Fruit fly (Drosophila melanogaster) whole organism, pupa: ENCODE measurements around the gene CG13314.

Source experiments
- CG10348 ChIP-seq: fragments of 200-800 bp; sonication (Bioruptor generic); IDR thresholded peaks from 2 replicates; pipeline ENCODE4 v1.3.6; 2022; ENCODE audit warnings: missing biosample characterization, missing genetic modification characterization
- CG12605 ChIP-seq: fragments of 200-800 bp; sonication (Bioruptor generic); IDR thresholded peaks from 2 replicates; pipeline ENCODE4 v1.3.6; 2022; ENCODE audit warnings: missing biosample characterization, missing genetic modification characterization
- CG14655 ChIP-seq: fragments of 200-800 bp; sonication (Bioruptor generic); optimal IDR thresholded peaks from 3 replicates; lab custom pipeline; 2017; ENCODE audit warnings: mild to moderate bottlenecking, missing biosample characterization, missing genetic modification reagents, missing genetic modification characterization
- CG15710 ChIP-seq: fragments of 200-800 bp; sonication (Bioruptor generic); optimal IDR thresholded peaks from 2 replicates; lab custom pipeline; 2018; ENCODE audit warnings: missing biosample characterization, mild to moderate bottlenecking, missing genetic modification characterization, moderate library complexity
- CG17806 ChIP-seq: fragments of 200-800 bp; sonication (Bioruptor generic); optimal IDR thresholded peaks from 2 replicates; lab custom pipeline; 2018; ENCODE audit warnings: missing biosample characterization, mild to moderate bottlenecking, missing genetic modification characterization, moderate library complexity
- CG32121 ChIP-seq: fragments of 200-800 bp; sonication (Bioruptor generic); IDR thresholded peaks from 2 replicates; pipeline ENCODE4 v1.3.6; 2022; ENCODE audit warnings: missing biosample characterization, missing genetic modification characterization
- CG34367 ChIP-seq: fragments of 200-800 bp; sonication (Bioruptor generic); optimal IDR thresholded peaks from 2 replicates; lab custom pipeline; 2018; ENCODE audit warnings: missing biosample characterization, mild to moderate bottlenecking, missing genetic modification characterization
- CG4496 ChIP-seq: fragments of 200-800 bp; sonication (Bioruptor generic); IDR thresholded peaks from 3 replicates; pipeline ENCODE4 v1.3.6; 2022; ENCODE audit warnings: missing biosample characterization, missing genetic modification characterization
- CG8159 ChIP-seq: fragments of 200-800 bp; sonication (Bioruptor generic); optimal IDR thresholded peaks from 3 replicates; lab custom pipeline; 2018; ENCODE audit warnings: missing biosample characterization, mild to moderate bottlenecking, missing genetic modification characterization, moderate library complexity
- CG8301 ChIP-seq: fragments of 200-800 bp; sonication (Bioruptor generic); optimal IDR thresholded peaks from 2 replicates; lab custom pipeline; 2018; ENCODE audit warnings: missing biosample characterization, mild to moderate bottlenecking, missing genetic modification characterization
- CG9948 ChIP-seq: fragments of 200-800 bp; sonication (Bioruptor generic); optimal IDR thresholded peaks from 2 replicates; lab custom pipeline; 2018; ENCODE audit warnings: missing biosample characterization, mild to moderate bottlenecking, missing genetic modification characterization, moderate library complexity
- D1 ChIP-seq: fragments of 200-800 bp; sonication (Bioruptor generic); optimal IDR thresholded peaks from 2 replicates; lab custom pipeline; 2018; ENCODE audit warnings: missing biosample characterization, mild to moderate bottlenecking, missing genetic modification characterization, moderate library complexity
- EcR ChIP-seq: fragments of 200-800 bp; sonication (Bioruptor generic); optimal IDR thresholded peaks from 3 replicates; lab custom pipeline; 2019; ENCODE audit warnings: missing biosample characterization, missing genetic modification characterization, mild to moderate bottlenecking, moderate library complexity, missing genetic modification reagents
- Ets98B ChIP-seq: fragments of 200-800 bp; sonication (Bioruptor generic); IDR thresholded peaks from 2 replicates; pipeline ENCODE4 v1.3.6; 2022; ENCODE audit warnings: missing biosample characterization, missing genetic modification characterization
- Pif1A ChIP-seq: fragments of 200-800 bp; sonication (Bioruptor generic); optimal IDR thresholded peaks from 3 replicates; lab custom pipeline; 2016; ENCODE audit warnings: missing biosample characterization, missing genetic modification characterization
- Pif1B ChIP-seq: fragments of 200-800 bp; sonication (Bioruptor generic); optimal IDR thresholded peaks from 3 replicates; lab custom pipeline; 2016; ENCODE audit warnings: missing biosample characterization, missing genetic modification characterization
- Snoo ChIP-seq: fragments of 200-800 bp; sonication (Bioruptor generic); optimal IDR thresholded peaks from 3 replicates; lab custom pipeline; 2017; ENCODE audit warnings: missing biosample characterization, mild to moderate bottlenecking, missing genetic modification characterization, inconsistent platforms
- fd96Ca ChIP-seq: fragments of 200-800 bp; sonication (Bioruptor generic); IDR thresholded peaks from 3 replicates; pipeline ENCODE4 v1.3.6; 2022; ENCODE audit warnings: missing biosample characterization, missing genetic modification characterization
- gl ChIP-seq: fragments of 200-800 bp; sonication (Bioruptor generic); optimal IDR thresholded peaks from 2 replicates; lab custom pipeline; 2018; ENCODE audit warnings: missing biosample characterization, mild to moderate bottlenecking, missing genetic modification characterization
- rn ChIP-seq: fragments of 200-800 bp; sonication (Bioruptor generic); IDR thresholded peaks from 2 replicates; pipeline ENCODE4 v1.3.6; 2022; ENCODE audit warnings: missing biosample characterization, missing genetic modification characterization

CG13314 gene

DNA sequence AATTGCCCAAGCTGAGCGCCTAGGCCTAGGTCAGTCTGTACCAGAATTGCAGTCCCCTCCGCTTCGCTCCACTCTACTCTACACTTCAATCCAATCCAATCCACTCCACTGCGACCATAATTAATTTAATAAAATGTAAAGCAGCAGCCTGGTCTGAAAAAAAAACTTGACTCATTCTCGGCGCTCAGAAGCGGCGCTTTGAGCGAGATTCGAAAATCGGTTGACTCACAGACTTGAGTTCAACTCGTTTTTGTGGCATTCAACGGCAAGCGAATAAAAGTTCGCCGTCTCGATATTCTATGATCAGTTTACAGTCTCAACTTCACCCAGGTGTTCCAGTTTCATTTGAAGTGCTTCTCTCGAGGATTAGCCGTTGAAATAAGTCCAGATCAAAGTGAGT lies at the start of gene CG13314:
TSS of gene CG13314 (plus strand) at position 301 of the 400 bp plus-strand sequence.
- no peak for TF ChIP-seq CG14655 (GFP tag; lab: Kevin White, UChicago)

DNA sequence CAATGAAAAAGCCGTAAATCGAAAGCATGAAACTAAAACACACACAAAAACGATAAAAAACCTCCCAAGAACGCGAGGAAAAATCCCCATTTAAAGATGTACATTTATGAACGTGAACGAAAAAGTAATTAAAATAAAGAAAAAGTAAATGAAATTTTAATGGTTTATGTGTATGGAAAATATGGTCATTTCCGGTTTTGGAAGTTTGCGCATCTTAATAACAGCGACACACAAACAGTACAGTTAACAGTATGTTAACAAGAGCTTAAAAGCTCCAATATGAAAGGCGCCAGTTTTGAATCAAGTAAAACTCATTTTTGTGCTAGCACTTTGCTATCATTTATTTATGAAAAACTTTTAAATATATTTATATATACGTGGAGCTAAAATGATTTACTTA lies 49.7 kb upstream of the CG13314 start:
- TF ChIP-seq Ets98B (GFP tag; lab: Robert Waterston, UW) = no peak
- no peak for TF ChIP-seq Snoo (tag; lab: Kevin White, UChicago)
- no peak for TF ChIP-seq EcR
- no peak for TF ChIP-seq CG12605
- no peak for TF ChIP-seq CG4496 (GFP tag; lab: Robert Waterston, UW)
- peak; percentile 19 for TF ChIP-seq Pif1A (GFP tag; lab: Kevin White, UChicago)
- TF ChIP-seq CG17806 (tag; lab: Kevin White, UChicago) = no peak
- no peak for TF ChIP-seq gl (tag; lab: Kevin White, UChicago)

DNA sequence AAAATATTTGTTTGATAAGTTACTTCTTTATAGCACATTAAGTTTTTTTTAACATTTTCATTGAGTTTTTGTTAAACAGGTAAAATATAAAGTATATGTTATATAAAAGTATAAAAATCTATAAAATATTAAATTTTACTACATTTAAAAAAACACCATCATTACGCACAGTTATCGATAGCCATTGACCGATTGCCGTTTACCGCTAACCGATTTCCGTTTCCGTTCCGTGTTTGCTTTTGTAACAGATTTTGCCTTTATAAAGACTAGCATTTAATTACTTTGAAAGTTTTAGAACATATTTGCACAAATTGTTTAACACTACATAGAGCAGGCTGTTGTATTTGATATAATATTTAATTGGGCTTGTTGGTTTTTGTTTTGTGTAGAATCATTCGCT lies 41.9 kb upstream of the CG13314 start:
- TF ChIP-seq CG8301 (tag; lab: Kevin White, UChicago) = no peak
- no peak for TF ChIP-seq CG14655 (GFP tag; lab: Kevin White, UChicago)
- TF ChIP-seq D1 = no peak
- no peak for TF ChIP-seq CG15710 (tag; lab: Kevin White, UChicago)
- TF ChIP-seq Snoo (tag; lab: Kevin White, UChicago) = no peak
- no peak for TF ChIP-seq gl (tag; lab: Kevin White, UChicago)
- no peak for TF ChIP-seq CG34367 (tag; lab: Kevin White, UChicago)
- TF ChIP-seq, all 21 proteins: peak for 0

DNA sequence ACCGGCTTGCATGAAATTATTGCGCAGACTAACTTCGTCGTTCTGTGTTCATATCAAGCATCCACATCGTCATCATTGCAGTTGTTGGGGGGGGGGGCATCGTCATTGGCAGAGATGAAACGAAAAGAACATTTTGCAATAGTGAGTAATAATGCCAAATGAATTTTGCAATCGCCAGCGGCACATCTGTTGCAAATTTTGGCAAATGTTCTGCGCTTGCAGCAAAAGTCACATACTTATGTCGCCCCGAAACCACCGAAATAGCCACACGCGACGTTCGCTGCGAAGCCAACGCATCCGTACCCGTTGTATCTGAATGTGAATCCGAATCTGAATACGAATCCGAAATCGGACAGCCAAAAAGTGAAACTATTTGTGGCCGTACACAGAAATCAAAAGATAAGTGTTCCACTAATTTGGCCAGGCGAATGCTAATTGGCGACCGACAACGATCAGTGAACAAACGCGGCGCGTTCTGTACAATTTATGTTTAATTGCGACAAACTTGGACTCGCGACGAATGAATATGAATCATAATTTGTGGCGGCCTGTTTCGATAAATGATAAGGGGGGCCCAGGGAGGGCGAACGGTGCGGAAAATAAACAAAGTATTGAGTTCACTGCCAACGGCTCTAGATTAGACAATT lies 33.6 kb upstream of the CG13314 start:
- TF ChIP-seq Pif1A (GFP tag; lab: Kevin White, UChicago) (no peak), CG14655 (GFP tag; lab: Kevin White, UChicago) (no peak), CG12605 (no peak), CG8159 (tag; lab: Kevin White, UChicago) (no peak), CG32121 (GFP tag; lab: Robert Waterston, UW) (peak; percentile 52; the same call in 1 of the 2 replicates), CG9948 (tag; lab: Kevin White, UChicago) (no peak)
- TF ChIP-seq, all 21 proteins: peak for 1

DNA sequence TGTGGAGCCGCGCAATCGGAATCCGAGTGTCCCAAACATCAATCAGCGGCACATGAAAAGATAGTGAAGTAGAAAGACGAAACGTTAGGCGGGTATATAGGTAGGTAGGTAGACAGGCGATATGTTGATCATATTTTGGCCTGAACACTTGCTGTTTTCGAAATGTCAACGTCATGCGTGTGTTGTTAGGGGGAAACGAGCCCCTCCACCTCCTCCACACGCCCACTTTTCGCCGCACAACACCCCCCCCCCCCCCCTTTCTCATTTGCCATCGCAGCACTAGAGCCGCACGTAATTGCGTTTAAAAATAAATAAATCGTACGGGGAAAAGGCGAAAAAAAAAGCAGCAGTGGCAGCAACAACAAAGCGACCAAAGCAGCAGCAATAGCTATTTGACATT lies 31.8 kb upstream of the CG13314 start:
- TF ChIP-seq Pif1B (GFP tag; lab: Kevin White, UChicago) (no peak), CG32121 (GFP tag; lab: Robert Waterston, UW) (peak; percentile 52; the same call in 1 of the 2 replicates)
- TF ChIP-seq, all 21 proteins: peak for 1

DNA sequence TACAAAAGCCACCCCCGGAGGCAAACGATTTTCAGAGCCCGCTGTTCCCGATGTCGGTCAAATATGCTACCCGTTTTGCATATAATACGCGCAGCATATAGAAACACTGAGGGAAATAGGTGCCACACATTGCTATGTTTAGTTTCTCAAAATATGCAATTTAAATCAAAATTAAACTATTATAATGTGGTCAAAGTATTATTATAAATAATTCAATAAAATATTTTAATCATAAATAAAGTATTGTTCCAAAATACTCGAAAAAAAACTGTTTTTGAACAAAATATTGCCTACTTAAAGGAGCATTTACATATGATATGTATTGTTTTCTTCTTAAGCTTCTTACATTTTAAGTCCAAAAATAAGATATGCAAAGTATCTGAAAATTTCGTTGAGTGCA lies 30.6 kb upstream of the CG13314 start:
- no peak for TF ChIP-seq Ets98B (GFP tag; lab: Robert Waterston, UW)
- TF ChIP-seq CG32121 (GFP tag; lab: Robert Waterston, UW) = no peak
- no peak for TF ChIP-seq CG14655 (GFP tag; lab: Kevin White, UChicago)
- TF ChIP-seq CG10348 = no peak
- TF ChIP-seq gl (tag; lab: Kevin White, UChicago) = no peak
- TF ChIP-seq CG8159 (tag; lab: Kevin White, UChicago) = no peak
- TF ChIP-seq D1 = no peak
- no peak for TF ChIP-seq CG9948 (tag; lab: Kevin White, UChicago)
- no peak for TF ChIP-seq CG12605

DNA sequence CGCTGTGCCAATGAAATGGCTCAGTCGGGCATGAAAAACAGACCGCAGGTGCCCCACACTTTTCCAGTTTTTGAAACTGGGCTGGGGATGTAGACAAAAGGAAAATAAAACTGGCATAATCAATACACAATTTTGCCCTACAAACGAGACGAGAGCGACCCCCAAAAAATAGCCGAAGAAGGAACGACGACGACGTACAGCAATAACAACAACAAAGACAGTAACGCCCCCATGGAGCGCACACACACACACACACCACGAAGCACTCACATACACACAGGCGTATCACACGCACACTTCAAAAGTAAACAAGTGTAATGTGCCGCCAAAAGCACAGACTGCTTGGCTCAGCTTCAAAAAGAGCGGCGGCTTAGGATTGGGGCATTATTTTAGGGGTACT lies 30.1 kb upstream of the CG13314 start:
- TF ChIP-seq fd96Ca (GFP tag; lab: Robert Waterston, UW) (no peak), CG8159 (tag; lab: Kevin White, UChicago) (no peak), CG32121 (GFP tag; lab: Robert Waterston, UW) (no peak), CG14655 (GFP tag; lab: Kevin White, UChicago) (no peak), CG9948 (tag; lab: Kevin White, UChicago) (no peak), CG17806 (tag; lab: Kevin White, UChicago) (no peak), D1 (no peak), gl (tag; lab: Kevin White, UChicago) (no peak), rn (no peak), CG8301 (tag; lab: Kevin White, UChicago) (no peak), Snoo (tag; lab: Kevin White, UChicago) (no peak), CG12605 (no peak), CG34367 (tag; lab: Kevin White, UChicago) (no peak), EcR (no peak)

DNA sequence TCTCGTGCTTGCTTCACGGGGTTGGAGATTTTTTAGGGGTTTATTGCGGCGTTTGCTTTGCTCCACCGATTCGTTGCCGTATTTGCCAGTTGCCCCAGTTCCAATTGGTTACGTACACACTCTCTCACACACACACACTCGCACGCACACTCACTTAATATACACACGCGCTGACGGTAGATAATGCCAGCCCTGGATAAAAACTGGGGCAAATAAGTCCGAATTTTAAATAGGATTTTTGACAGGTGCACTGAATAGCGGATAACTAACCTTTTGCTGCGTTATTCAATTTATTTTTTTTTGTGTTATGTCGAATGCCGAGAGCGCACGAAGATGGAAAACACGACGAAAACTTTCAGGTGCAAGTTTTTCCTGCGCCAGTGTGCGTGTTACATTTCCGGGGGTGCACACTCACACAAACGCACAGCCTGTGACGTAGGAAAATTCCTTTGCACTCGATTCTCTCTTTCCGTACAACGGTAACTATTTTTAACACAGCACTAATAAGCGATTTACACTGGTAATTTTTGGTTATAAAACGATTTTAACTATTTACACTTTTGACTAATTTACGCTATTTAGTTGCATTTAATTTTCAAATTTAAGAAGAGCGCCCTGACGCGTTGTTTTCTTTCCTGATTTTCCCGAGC lies 28.9 kb upstream of the CG13314 start:
- TF ChIP-seq Pif1A (GFP tag; lab: Kevin White, UChicago) (no peak), CG12605 (no peak), fd96Ca (GFP tag; lab: Robert Waterston, UW) (no peak), Snoo (tag; lab: Kevin White, UChicago) (no peak), CG34367 (tag; lab: Kevin White, UChicago) (no peak)
